Worm (Caenorhabditis elegans) whole organism, young adult: Measurements from ENCODE around the gene srh-288.

Experiments
- F39B2.1 ChIP-seq: fragments of 200-800 bp; sonication (Bioruptor generic); IDR thresholded peaks from 2 replicates; pipeline ENCODE4 v1.3.6; 2022; ENCODE audit warnings: missing genetic modification reagents, missing genetic modification characterization, missing compliant biosample characterization
- ceh-27 ChIP-seq: fragments of 200-800 bp; sonication (Bioruptor generic); optimal IDR thresholded peaks from 2 replicates; lab custom pipeline; 2018; ENCODE audit warnings: mild to moderate bottlenecking, missing genetic modification characterization, moderate library complexity, missing compliant biosample characterization
- dpff-1 ChIP-seq: sonication (generic microtip); optimal IDR thresholded peaks from 2 replicates; lab custom pipeline; 2017; ENCODE audit warnings: mild to moderate bottlenecking, missing genetic modification characterization, missing compliant biosample characterization
- egl-44 ChIP-seq: fragments of 200-800 bp; sonication (Bioruptor generic); IDR thresholded peaks from 2 replicates; pipeline ENCODE4 v1.3.6; 2022; ENCODE audit warnings: missing genetic modification reagents, missing genetic modification characterization, missing compliant biosample characterization
- egrh-3 ChIP-seq: fragments of 200-800 bp; sonication (Bioruptor generic); IDR thresholded peaks from 2 replicates; pipeline ENCODE4 v1.3.6; 2022; ENCODE audit warnings: missing genetic modification reagents, missing genetic modification characterization, missing compliant biosample characterization
- lin-26 ChIP-seq: fragments of 200-800 bp; sonication (Bioruptor generic); IDR thresholded peaks from 2 replicates; pipeline ENCODE4 v1.3.6; 2022; ENCODE audit warnings: missing genetic modification reagents, missing genetic modification characterization, missing compliant biosample characterization
- lin-35 ChIP-seq, 3 experiments: fragments of 150-350 bp in 2 of 3; sonication (generic microtip) in 1 of 3; optimal IDR thresholded peaks; 2 replicates each; lab custom pipeline; 2014 to 2018; ENCODE audit warnings: missing biosample characterization in 3 of 3, missing genetic modification characterization in 3 of 3, missing genetic modification reagents in 3 of 3
- ztf-26 ChIP-seq: sonication (generic microtip); optimal IDR thresholded peaks from 2 replicates; lab custom pipeline; 2017; ENCODE audit warnings: missing genetic modification characterization, missing compliant biosample characterization

- no peak for TF ChIP-seq egrh-3
- TF ChIP-seq F39B2.1 (GFP tag; lab: Robert Waterston, UW), result no peak
- no peak for TF ChIP-seq ztf-26 (tag; lab: Kevin White, UChicago)
- TF ChIP-seq ceh-27 (GFP tag; lab: Kevin White, UChicago), result no peak
- no peak for TF ChIP-seq dpff-1 (tag; lab: Kevin White, UChicago)
- TF ChIP-seq lin-26 (GFP tag; lab: Robert Waterston, UW), result no peak
- no peak for TF ChIP-seq egl-44 (GFP tag; lab: Robert Waterston, UW)
- no peak for TF ChIP-seq lin-35 (GFP tag; optimal IDR thresholded peaks at IDR 0.05; lab: Kevin White, UChicago)
Observed at ce11 chrV:17780285-17780684, 15.3 kb downstream of the srh-288 start.
